Worm (Caenorhabditis elegans) whole organism, L1 larva: Measurements from ENCODE around the gene F40F9.3.
A peak's percentile ranks its signal among the peaks of the same experiment; 100 is the strongest.

Source experiments
- C16A3.4 ChIP-seq: fragments of 150-350 bp; optimal IDR thresholded peaks from 2 replicates; lab custom pipeline; 2014; ENCODE audit warnings: missing biosample characterization, missing genetic modification characterization
- C34B4.2 ChIP-seq: sonication (generic microtip); optimal IDR thresholded peaks from 2 replicates; lab custom pipeline; 2017; ENCODE audit warnings: mild to moderate bottlenecking, missing genetic modification characterization, missing compliant biosample characterization
- F16B12.6 ChIP-seq: fragments of 150-350 bp; optimal IDR thresholded peaks from 2 replicates; lab custom pipeline; 2014; ENCODE audit warnings: missing biosample characterization, missing genetic modification characterization
- Y116A8C.19 ChIP-seq: sonication (generic microtip); optimal IDR thresholded peaks from 2 replicates; lab custom pipeline; 2016; ENCODE audit warnings: missing compliant biosample characterization, missing genetic modification characterization, borderline replicate concordance
- alr-1 ChIP-seq: fragments of 200-800 bp; sonication (Bioruptor generic); optimal IDR thresholded peaks from 2 replicates; lab custom pipeline; 2018; ENCODE audit warnings: borderline replicate concordance, mild to moderate bottlenecking, missing genetic modification characterization, missing compliant biosample characterization
- ama-1 ChIP-seq: fragments of 150-350 bp; optimal IDR thresholded peaks from 2 replicates; lab custom pipeline; 2014
- ceh-8 ChIP-seq: fragments of 200-800 bp; sonication (Bioruptor generic); optimal IDR thresholded peaks from 2 replicates; lab custom pipeline; 2018; ENCODE audit warnings: mild to moderate bottlenecking, missing genetic modification characterization, moderate library complexity, missing compliant biosample characterization
- ceh-82 ChIP-seq, 3 experiments: fragments of 150-350 bp in 1 of 3; sonication (generic microtip) in 2 of 3; optimal IDR thresholded peaks; 2 replicates each; lab custom pipeline; 2014 to 2017; ENCODE audit warnings: missing biosample characterization in 3 of 3, missing genetic modification characterization in 3 of 3
- ceh-88 ChIP-seq: fragments of 200-800 bp; sonication (Bioruptor generic); IDR thresholded peaks from 2 replicates; pipeline ENCODE4 v1.3.6; 2022; ENCODE audit warnings: missing genetic modification characterization, missing compliant biosample characterization
- dpl-1 ChIP-seq, 3 experiments: fragments of 150-350 bp in 2 of 3; sonication (generic microtip) in 1 of 3; optimal IDR thresholded peaks; 2 replicates each; lab custom pipeline; 2014 to 2017; ENCODE audit warnings: missing biosample characterization in 3 of 3, missing genetic modification characterization in 3 of 3, missing genetic modification reagents in 3 of 3
- egl-13 ChIP-seq: sonication (generic microtip); optimal IDR thresholded peaks from 2 replicates; lab custom pipeline; 2016; ENCODE audit warnings: missing genotype, missing genetic modification reagents, missing genetic modification characterization, missing compliant biosample characterization
- elt-2 ChIP-seq: sonication (generic microtip); optimal IDR thresholded peaks from 2 replicates; lab custom pipeline; 2016; ENCODE audit warnings: missing genetic modification characterization, mild to moderate bottlenecking, inconsistent platforms, missing compliant biosample characterization, missing genetic modification reagents
- fkh-8 ChIP-seq: sonication (generic microtip); optimal IDR thresholded peaks from 2 replicates; lab custom pipeline; 2016; ENCODE audit warnings: mild to moderate bottlenecking, missing genetic modification characterization, missing compliant biosample characterization
- fos-1 ChIP-seq: fragments of 150-350 bp; optimal IDR thresholded peaks from 2 replicates; lab custom pipeline; 2014; ENCODE audit warnings: missing biosample characterization, missing genetic modification characterization
- grh-1 ChIP-seq: fragments of 200-800 bp; sonication (Bioruptor generic); IDR thresholded peaks from 2 replicates; pipeline ENCODE4 v1.3.6; 2022; ENCODE audit warnings: missing genetic modification reagents, missing genetic modification characterization, missing compliant biosample characterization
- hlh-4 ChIP-seq: sonication (generic microtip); optimal IDR thresholded peaks from 2 replicates; lab custom pipeline; 2016; ENCODE audit warnings: mild to moderate bottlenecking, missing genetic modification characterization, missing compliant biosample characterization
- hpl-2 ChIP-seq: fragments of 150-350 bp; optimal IDR thresholded peaks from 2 replicates; lab custom pipeline; 2014; ENCODE audit warnings: missing biosample characterization, missing genetic modification reagents, missing genetic modification characterization
- isw-1 ChIP-seq: fragments of 200-800 bp; sonication (Bioruptor generic); IDR thresholded peaks from 2 replicates; pipeline ENCODE4 v1.3.6; 2022; ENCODE audit warnings: missing genetic modification characterization, missing compliant biosample characterization
- lin-13 ChIP-seq: fragments of 150-350 bp; optimal IDR thresholded peaks from 2 replicates; lab custom pipeline; 2014; ENCODE audit warnings: missing biosample characterization, missing genetic modification reagents, missing genetic modification characterization
- lin-15B ChIP-seq: fragments of 150-350 bp; sonication (generic microtip); optimal IDR thresholded peaks from 3 replicates; lab custom pipeline; 2014; ENCODE audit warnings: missing biosample characterization, missing genetic modification characterization
- lin-35 ChIP-seq, 2 experiments: fragments of 150-350 bp; optimal IDR thresholded peaks; 2 replicates each; lab custom pipeline; 2014; ENCODE audit warnings: missing biosample characterization in 2 of 2, missing genetic modification characterization in 2 of 2, missing genetic modification reagents in 2 of 2
- mab-9 ChIP-seq: fragments of 200-800 bp; sonication (Bioruptor generic); IDR thresholded peaks from 2 replicates; pipeline ENCODE4 v1.3.6; 2022; ENCODE audit warnings: missing genetic modification reagents, missing genetic modification characterization, missing compliant biosample characterization
- nhr-28 ChIP-seq: fragments of 150-350 bp; optimal IDR thresholded peaks from 2 replicates; lab custom pipeline; 2014; ENCODE audit warnings: missing biosample characterization, missing genetic modification characterization
- nhr-47 ChIP-seq: sonication (generic microtip); optimal IDR thresholded peaks from 2 replicates; lab custom pipeline; 2016; ENCODE audit warnings: mild to moderate bottlenecking, missing genetic modification characterization, moderate library complexity, missing compliant biosample characterization
- nhr-71 ChIP-seq: sonication (generic microtip); optimal IDR thresholded peaks from 2 replicates; lab custom pipeline; 2016; ENCODE audit warnings: mild to moderate bottlenecking, missing genetic modification characterization, moderate library complexity, missing compliant biosample characterization
- nhr-76 ChIP-seq: sonication (generic microtip); optimal IDR thresholded peaks from 2 replicates; lab custom pipeline; 2017; ENCODE audit warnings: missing biosample characterization, missing genetic modification characterization
- nhr-85 ChIP-seq: sonication (generic microtip); peaks from one replicate; lab custom pipeline; 2016; ENCODE audit warnings: missing genetic modification characterization, inconsistent platforms, missing compliant biosample characterization
- pag-3 ChIP-seq: sonication (generic microtip); optimal IDR thresholded peaks from 2 replicates; lab custom pipeline; 2017; ENCODE audit warnings: missing genetic modification characterization, mild to moderate bottlenecking, missing compliant biosample characterization, antibody characterized with exemption, borderline replicate concordance; ENCODE audit not compliant: insufficient read depth
- pax-3 ChIP-seq: fragments of 200-800 bp; sonication (Bioruptor generic); optimal IDR thresholded peaks from 2 replicates; lab custom pipeline; 2018; ENCODE audit warnings: mild to moderate bottlenecking, missing genetic modification characterization, moderate library complexity, missing compliant biosample characterization
- skn-1 ChIP-seq: fragments of 150-350 bp; optimal IDR thresholded peaks from 2 replicates; lab custom pipeline; 2014; ENCODE audit warnings: missing biosample characterization, missing genetic modification characterization
- snpc-4 ChIP-seq: fragments of 150-350 bp; optimal IDR thresholded peaks from 2 replicates; lab custom pipeline; 2014; ENCODE audit warnings: missing biosample characterization, missing genetic modification characterization
- swsn-7 ChIP-seq: sonication (generic microtip); optimal IDR thresholded peaks from 2 replicates; lab custom pipeline; 2016; ENCODE audit warnings: missing genetic modification characterization, missing compliant biosample characterization
- tlp-1 ChIP-seq: fragments of 150-350 bp; optimal IDR thresholded peaks from 2 replicates; lab custom pipeline; 2014; ENCODE audit warnings: missing biosample characterization, missing genetic modification characterization
- unc-62 ChIP-seq: fragments of 150-350 bp; optimal IDR thresholded peaks from 2 replicates; lab custom pipeline; 2014; ENCODE audit warnings: missing biosample characterization, missing genetic modification reagents, missing genetic modification characterization
- unc-98 ChIP-seq: fragments of 200-800 bp; sonication (Bioruptor generic); IDR thresholded peaks from 2 replicates; pipeline ENCODE4 v1.3.6; 2022; ENCODE audit warnings: missing genetic modification characterization, missing compliant biosample characterization
- vab-15 ChIP-seq: sonication (generic microtip); optimal IDR thresholded peaks from 2 replicates; lab custom pipeline; 2017; ENCODE audit warnings: missing genotype, mild to moderate bottlenecking, missing genetic modification characterization, missing compliant biosample characterization
- xbp-1 ChIP-seq: sonication (generic microtip); optimal IDR thresholded peaks from 2 replicates; lab custom pipeline; 2016; ENCODE audit warnings: missing genetic modification characterization, missing compliant biosample characterization
- zag-1 ChIP-seq: fragments of 150-350 bp; optimal IDR thresholded peaks from 2 replicates; lab custom pipeline; 2014; ENCODE audit warnings: missing biosample characterization, missing genetic modification characterization
- zip-4 ChIP-seq: fragments of 200-800 bp; sonication (Bioruptor generic); optimal IDR thresholded peaks from 2 replicates; lab custom pipeline; 2018; ENCODE audit warnings: mild to moderate bottlenecking, missing genetic modification characterization, moderate library complexity, missing compliant biosample characterization
- ztf-11 ChIP-seq, 2 experiments: sonication (generic microtip); optimal IDR thresholded peaks; 2 replicates each; lab custom pipeline; 2016 to 2017; ENCODE audit warnings: missing genetic modification characterization in 2 of 2, missing biosample characterization in 1 of 2, missing compliant biosample characterization in 1 of 2

F40F9.3 gene

ce11 chrV:9696715-9697114, 18.3 kb upstream of the F40F9.3 start, which contains the start of gene her-1:
Gene her-1 (plus strand): TSS chrV:9697015.
- TF ChIP-seq dpl-1 (GFP tag; optimal IDR thresholded peaks at IDR 0.05; lab: Kevin White, UChicago), result no peak
- no peak for TF ChIP-seq pax-3 (tag; lab: Kevin White, UChicago)
- no peak for TF ChIP-seq tlp-1 (tag; lab: Kevin White, UChicago)
- TF ChIP-seq vab-15 (tag; lab: Kevin White, UChicago), result no peak
- TF ChIP-seq C34B4.2 (tag; lab: Kevin White, UChicago), result no peak
- no peak for TF ChIP-seq swsn-7 (tag; lab: Kevin White, UChicago)
- no peak for TF ChIP-seq skn-1 (tag; lab: Kevin White, UChicago)
- no peak for TF ChIP-seq ama-1 (lab: Kevin White, UChicago)

ce11 chrV:9699216-9699615, 15.8 kb upstream of the F40F9.3 start:
- TF ChIP-seq elt-2 (tag; lab: Kevin White, UChicago) (peak; percentile 9), zag-1 (tag; lab: Kevin White, UChicago) (no peak), vab-15 (tag; lab: Kevin White, UChicago) (no peak), nhr-28 (tag; lab: Kevin White, UChicago) (no peak), zip-4 (no peak)

ce11 chrV:9701861-9702260, 13.1 kb upstream of the F40F9.3 start:
- TF ChIP-seq tlp-1 (tag; lab: Kevin White, UChicago) (peak; percentile 29), elt-2 (tag; lab: Kevin White, UChicago) (peak; percentile 44), unc-62 (GFP tag; lab: Kevin White, UChicago) (no peak)

ce11 chrV:9702755-9703154, 12.3 kb upstream of the F40F9.3 start, which contains the start of gene xbx-6:
Gene xbx-6 (plus strand): TSS chrV:9703055.
- TF ChIP-seq hlh-4 (tag; lab: Kevin White, UChicago), result peak; percentile 57
- TF ChIP-seq nhr-76 (tag; lab: Kevin White, UChicago), result no peak
- TF ChIP-seq Y116A8C.19 (tag; lab: Kevin White, UChicago), result no peak
- no peak for TF ChIP-seq C34B4.2 (tag; lab: Kevin White, UChicago)
- TF ChIP-seq F16B12.6 (tag; lab: Kevin White, UChicago), result no peak
- TF ChIP-seq, all 84 proteins: peak for 1

ce11 chrV:9703549-9703948, 11.5 kb upstream of the F40F9.3 start:
- TF ChIP-seq pag-3 (tag; lab: Kevin White, UChicago), result no peak
- no peak for TF ChIP-seq nhr-47 (tag; lab: Kevin White, UChicago)
- TF ChIP-seq zag-1 (tag; lab: Kevin White, UChicago), result no peak
- no peak for TF ChIP-seq mab-9 (GFP tag; lab: Robert Waterston, UW)
- TF ChIP-seq nhr-71 (tag; lab: Kevin White, UChicago), result no peak
- TF ChIP-seq grh-1 (GFP tag; lab: Robert Waterston, UW), result no peak
- TF ChIP-seq isw-1 (GFP tag; lab: Robert Waterston, UW), result no peak
- no peak for TF ChIP-seq lin-13 (GFP tag; lab: Kevin White, UChicago)
- no peak for TF ChIP-seq ztf-11 (tag; optimal IDR thresholded peaks at IDR 0.05; lab: Kevin White, UChicago)
- no peak for TF ChIP-seq egl-13 (tag; lab: Kevin White, UChicago)
- no peak for TF ChIP-seq zip-4
- TF ChIP-seq hpl-2 (GFP tag; lab: Kevin White, UChicago), result no peak
- no peak for TF ChIP-seq ceh-88 (GFP tag; lab: Robert Waterston, UW)
- no peak for TF ChIP-seq nhr-28 (tag; lab: Kevin White, UChicago)

- TF ChIP-seq nhr-47 (tag; lab: Kevin White, UChicago), result peak; percentile 42
- TF ChIP-seq tlp-1 (tag; lab: Kevin White, UChicago), result no peak
- TF ChIP-seq ceh-82 (tag; optimal IDR thresholded peaks at IDR 0.05; lab: Kevin White, UChicago), result peak; percentile 31 to 73 (median 69)
- peak; percentile 33 for TF ChIP-seq C16A3.4 (tag; lab: Kevin White, UChicago)
- TF ChIP-seq fos-1 (tag; lab: Kevin White, UChicago), result no peak
- TF ChIP-seq fkh-8 (tag; lab: Kevin White, UChicago), result peak; percentile 64
- peak in 2 of 3 experiments; percentile 14 to 35 for TF ChIP-seq dpl-1 (GFP tag; optimal IDR thresholded peaks at IDR 0.05; lab: Kevin White, UChicago)
- TF ChIP-seq alr-1, result no peak
- no peak for TF ChIP-seq zip-4
- no peak for TF ChIP-seq vab-15 (tag; lab: Kevin White, UChicago)
- peak; percentile 35 to 54 for TF ChIP-seq lin-35 (GFP tag; optimal IDR thresholded peaks at IDR 0.05; lab: Kevin White, UChicago)
- peak; percentile 20 for TF ChIP-seq xbp-1
- no peak for TF ChIP-seq ceh-8 (GFP tag; lab: Kevin White, UChicago)
- TF ChIP-seq lin-15B, result no peak
- peak; percentile 36 for TF ChIP-seq nhr-85
- TF ChIP-seq unc-98 (GFP tag; lab: Robert Waterston, UW), result no peak
- peak; percentile 61 for TF ChIP-seq skn-1 (tag; lab: Kevin White, UChicago)
- peak; percentile 26 for TF ChIP-seq snpc-4 (tag; lab: Kevin White, UChicago)
- peak; percentile 26; the same call in 1 of the 2 replicates for TF ChIP-seq isw-1 (GFP tag; lab: Robert Waterston, UW)
Measured at ce11 chrV:9704399-9704798, 10.6 kb upstream of the F40F9.3 start.
